Fruit fly (Drosophila melanogaster): ENCODE results near the gene eEF1gamma.

eEF1gamma gene

DNA sequence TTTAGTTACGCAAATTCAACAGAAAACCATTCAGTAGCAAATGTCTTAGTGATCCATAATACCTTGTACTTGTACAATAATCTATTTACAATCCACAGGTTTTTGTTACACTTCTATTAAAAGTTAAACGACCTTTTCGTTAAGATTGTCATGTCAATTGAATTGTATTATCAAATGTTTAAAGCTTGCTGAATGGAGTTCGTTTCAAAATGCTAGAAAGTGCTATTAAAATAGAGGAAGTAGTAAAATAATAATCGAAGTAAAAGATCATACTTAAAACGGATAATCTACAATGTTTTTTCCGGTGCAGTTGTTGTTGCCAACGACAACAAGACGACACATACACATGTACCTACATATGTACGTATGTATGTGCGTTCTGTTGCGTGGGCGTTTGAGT is 2.0 kb upstream of the eEF1gamma start:
- no peak for TF ChIP-seq psq (optimal IDR thresholded peaks at IDR 0.05)
- TF ChIP-seq pan (optimal IDR thresholded peaks at IDR 0.05): no peak
- no peak for TF ChIP-seq Dll (optimal IDR thresholded peaks at IDR 0.05)
- no peak for TF ChIP-seq CG8478 (optimal IDR thresholded peaks at IDR 0.05)
- no peak for TF ChIP-seq usp (GFP tag; optimal IDR thresholded peaks at IDR 0.05)
- no peak for TF ChIP-seq EcR (GFP tag; optimal IDR thresholded peaks at IDR 0.05)

DNA sequence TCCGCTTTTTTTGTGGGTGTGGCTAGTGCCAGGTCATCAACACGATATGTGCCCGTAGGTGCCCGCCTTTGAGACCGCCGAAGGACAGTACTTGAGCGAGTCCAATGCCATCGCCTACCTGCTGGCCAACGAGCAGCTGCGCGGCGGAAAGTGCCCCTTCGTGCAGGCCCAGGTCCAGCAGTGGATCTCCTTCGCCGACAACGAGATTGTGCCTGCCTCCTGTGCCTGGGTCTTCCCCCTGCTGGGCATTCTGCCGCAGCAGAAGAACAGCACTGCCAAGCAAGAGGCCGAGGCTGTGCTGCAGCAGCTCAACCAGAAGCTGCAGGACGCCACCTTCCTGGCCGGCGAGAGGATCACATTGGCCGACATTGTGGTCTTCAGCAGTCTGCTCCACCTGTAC is 613 bp downstream of the eEF1gamma start:
- TF ChIP-seq psq (optimal IDR thresholded peaks at IDR 0.05) (no peak), EcR (GFP tag; optimal IDR thresholded peaks at IDR 0.05) (no peak)

DNA sequence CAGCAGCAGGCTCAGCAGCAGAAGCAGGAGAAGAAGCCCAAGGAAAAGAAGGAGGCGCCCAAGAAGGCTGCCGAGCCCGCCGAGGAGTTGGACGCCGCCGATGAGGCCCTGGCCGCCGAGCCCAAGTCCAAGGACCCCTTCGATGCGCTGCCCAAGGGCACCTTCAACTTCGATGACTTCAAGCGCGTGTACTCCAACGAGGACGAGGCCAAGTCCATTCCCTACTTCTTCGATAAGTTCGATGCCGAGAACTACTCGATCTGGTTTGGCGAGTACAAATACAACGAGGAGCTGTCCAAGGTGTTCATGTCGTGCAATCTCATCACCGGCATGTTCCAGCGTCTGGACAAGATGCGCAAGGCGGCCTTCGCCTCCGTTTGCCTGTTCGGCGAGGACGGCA is 1.2 kb downstream of the eEF1gamma start:
- TF ChIP-seq pan (optimal IDR thresholded peaks at IDR 0.05): no peak
- no peak for TF ChIP-seq CG8478 (optimal IDR thresholded peaks at IDR 0.05)
- no peak for TF ChIP-seq usp (GFP tag; optimal IDR thresholded peaks at IDR 0.05)
- TF ChIP-seq psq (optimal IDR thresholded peaks at IDR 0.05): no peak
- no peak for TF ChIP-seq EcR (GFP tag; optimal IDR thresholded peaks at IDR 0.05)
- no peak for TF ChIP-seq Dll (optimal IDR thresholded peaks at IDR 0.05)

DNA sequence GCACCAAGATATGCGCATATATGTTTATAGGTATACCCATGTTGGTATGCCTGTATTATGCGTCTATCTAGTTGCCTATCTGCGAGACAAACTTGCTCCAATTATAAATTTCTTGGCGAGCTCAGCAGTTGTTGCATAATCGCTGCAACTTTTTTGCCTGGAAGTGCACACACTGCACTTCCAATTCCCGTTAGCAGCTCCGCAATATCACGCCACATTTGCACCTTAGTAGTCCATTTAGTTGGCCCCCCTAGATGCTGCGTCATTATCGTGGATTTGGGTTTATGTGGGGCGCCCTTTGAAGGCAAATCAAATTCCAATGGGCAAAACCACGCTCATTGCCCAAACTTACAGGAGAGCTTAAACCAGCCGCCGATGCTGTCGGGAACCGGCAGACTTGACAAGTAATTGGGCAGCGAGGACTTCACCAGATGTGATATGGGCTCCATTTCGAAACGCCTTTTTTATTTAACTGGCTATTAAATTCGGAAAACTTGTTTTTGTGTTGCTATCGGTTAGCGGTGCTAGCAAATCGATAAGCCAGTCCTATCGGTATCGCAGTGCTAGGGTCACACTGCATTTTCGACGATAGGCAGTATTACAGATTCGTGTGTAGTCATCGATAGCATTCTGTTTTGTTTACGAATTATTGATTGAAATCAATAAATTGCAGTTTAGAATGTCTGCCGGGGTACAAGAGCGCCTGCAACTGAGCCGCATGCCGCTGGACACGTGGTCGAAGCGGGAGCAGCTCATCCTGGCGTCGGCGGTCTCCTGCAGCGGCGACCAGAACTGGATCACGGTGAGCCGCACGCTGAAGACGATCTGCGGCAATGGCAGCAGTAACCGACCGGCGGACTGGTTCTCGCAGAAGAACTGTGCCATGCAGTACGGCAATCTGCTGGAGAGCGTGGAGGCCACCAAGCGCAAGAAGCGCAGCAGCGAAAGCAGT is 3.2 kb downstream of the eEF1gamma start, which contains the start of the genes Cisd2 and Brd8:
Cisd2 (minus strand) TSS at position 538 of the 952 bp plus-strand sequence.
Brd8 (plus strand) TSS at position 595 of the 952 bp plus-strand sequence.
- TF ChIP-seq pan (optimal IDR thresholded peaks at IDR 0.05) (no peak), psq (optimal IDR thresholded peaks at IDR 0.05) (no peak), usp (GFP tag; optimal IDR thresholded peaks at IDR 0.05) (no peak), EcR (GFP tag; optimal IDR thresholded peaks at IDR 0.05) (no peak), CG8478 (optimal IDR thresholded peaks at IDR 0.05) (no peak), Dll (optimal IDR thresholded peaks at IDR 0.05) (no peak)

DNA sequence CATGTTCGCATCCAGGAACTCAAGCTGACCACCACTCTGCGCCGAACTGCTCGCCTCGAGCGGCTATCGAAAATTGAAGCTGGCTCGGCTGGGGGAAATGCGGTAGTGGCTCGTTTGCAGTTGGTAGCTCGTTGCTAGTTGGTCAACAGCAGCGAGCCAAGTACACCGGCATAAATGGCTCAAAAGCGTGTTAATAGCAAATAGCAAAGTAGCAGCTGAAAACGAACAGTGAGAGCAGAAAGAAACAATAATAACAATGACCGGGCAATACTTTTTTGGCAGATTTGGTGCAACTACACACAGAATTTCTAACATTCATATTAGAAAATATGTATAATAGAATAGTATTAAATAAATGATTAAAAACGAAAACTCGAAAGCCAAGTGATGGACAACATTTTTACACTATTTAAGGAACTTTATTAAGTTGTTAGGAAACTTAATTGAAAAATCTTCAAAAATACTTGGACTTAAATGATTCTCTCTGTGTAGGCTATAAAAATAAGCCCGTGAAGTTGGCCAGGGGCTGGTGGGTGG is 7.8 kb downstream of the eEF1gamma start, which contains the start of gene CG14507:
CG14507 (minus strand) TSS at position 51 of the 537 bp plus-strand sequence.
- TF ChIP-seq psq (optimal IDR thresholded peaks at IDR 0.05): no peak
- no peak for TF ChIP-seq EcR (GFP tag; optimal IDR thresholded peaks at IDR 0.05)
- no peak for TF ChIP-seq Dll (optimal IDR thresholded peaks at IDR 0.05)
- no peak for TF ChIP-seq pan (optimal IDR thresholded peaks at IDR 0.05)
- no peak for TF ChIP-seq CG8478 (optimal IDR thresholded peaks at IDR 0.05)
- no peak for TF ChIP-seq usp (GFP tag; optimal IDR thresholded peaks at IDR 0.05)

DNA sequence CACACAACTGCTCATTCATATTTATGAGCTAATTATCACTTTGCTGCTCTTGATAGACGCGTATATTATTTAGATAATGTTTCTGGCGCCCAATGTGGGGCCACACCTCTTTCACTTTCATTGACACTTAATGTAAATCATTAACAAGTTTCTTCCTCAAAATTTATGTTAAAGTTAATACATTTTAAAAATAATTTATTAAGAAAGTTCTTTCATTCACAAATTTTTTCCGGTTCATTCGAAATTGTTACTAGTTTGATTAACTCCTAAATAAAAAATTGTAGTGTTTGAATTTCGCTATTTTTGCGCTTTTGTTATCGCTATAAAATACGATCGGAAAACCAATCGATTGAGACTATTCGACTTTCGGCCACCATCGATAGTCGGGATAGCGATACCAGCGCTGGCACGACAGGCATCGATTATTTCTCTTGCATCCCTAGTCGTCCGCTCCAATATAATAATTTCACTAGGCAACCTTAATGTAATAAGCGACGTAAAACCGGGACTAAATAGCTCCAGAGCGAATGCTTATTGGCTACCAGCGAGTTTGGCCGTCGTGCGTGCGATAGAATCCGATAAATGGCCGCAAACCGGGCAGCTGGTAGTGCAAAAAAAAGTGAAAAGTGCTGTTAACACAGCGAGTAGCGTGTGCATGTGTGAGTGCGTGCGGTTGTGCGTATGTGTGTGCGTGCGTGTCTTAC is 8.9 kb downstream of the eEF1gamma start, which contains the start of gene Usp1:
Usp1 (plus strand) TSS at position 417 of the 704 bp plus-strand sequence.
- TF ChIP-seq usp (GFP tag; optimal IDR thresholded peaks at IDR 0.05) (no peak), psq (optimal IDR thresholded peaks at IDR 0.05) (no peak), CG8478 (optimal IDR thresholded peaks at IDR 0.05) (no peak), EcR (GFP tag; optimal IDR thresholded peaks at IDR 0.05) (no peak), Dll (optimal IDR thresholded peaks at IDR 0.05) (no peak), pan (optimal IDR thresholded peaks at IDR 0.05) (peak; percentile 9)

DNA sequence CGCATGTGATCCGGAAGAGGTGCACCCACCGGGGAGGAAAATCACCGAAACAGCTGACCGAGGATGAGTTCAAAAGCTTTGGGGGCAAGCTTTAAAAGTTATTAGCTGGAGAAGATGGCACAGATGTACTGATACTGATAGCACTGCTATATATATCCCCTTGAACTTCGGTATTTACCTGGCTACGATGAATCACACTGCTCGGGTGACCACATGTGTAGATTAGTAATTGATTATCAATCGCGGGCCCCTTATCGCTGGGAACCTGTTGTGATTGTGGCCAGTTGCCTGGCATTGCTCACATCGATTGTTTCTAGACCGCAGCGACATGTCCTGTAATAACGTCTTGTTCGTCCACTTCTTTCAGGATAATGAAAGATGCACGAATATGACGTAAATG is 10.0 kb downstream of the eEF1gamma start:
- TF ChIP-seq Dll (optimal IDR thresholded peaks at IDR 0.05): no peak
- no peak for TF ChIP-seq CG8478 (optimal IDR thresholded peaks at IDR 0.05)
- TF ChIP-seq psq (optimal IDR thresholded peaks at IDR 0.05): no peak
- TF ChIP-seq pan (optimal IDR thresholded peaks at IDR 0.05): no peak
- TF ChIP-seq EcR (GFP tag; optimal IDR thresholded peaks at IDR 0.05): no peak
- no peak for TF ChIP-seq usp (GFP tag; optimal IDR thresholded peaks at IDR 0.05)

DNA sequence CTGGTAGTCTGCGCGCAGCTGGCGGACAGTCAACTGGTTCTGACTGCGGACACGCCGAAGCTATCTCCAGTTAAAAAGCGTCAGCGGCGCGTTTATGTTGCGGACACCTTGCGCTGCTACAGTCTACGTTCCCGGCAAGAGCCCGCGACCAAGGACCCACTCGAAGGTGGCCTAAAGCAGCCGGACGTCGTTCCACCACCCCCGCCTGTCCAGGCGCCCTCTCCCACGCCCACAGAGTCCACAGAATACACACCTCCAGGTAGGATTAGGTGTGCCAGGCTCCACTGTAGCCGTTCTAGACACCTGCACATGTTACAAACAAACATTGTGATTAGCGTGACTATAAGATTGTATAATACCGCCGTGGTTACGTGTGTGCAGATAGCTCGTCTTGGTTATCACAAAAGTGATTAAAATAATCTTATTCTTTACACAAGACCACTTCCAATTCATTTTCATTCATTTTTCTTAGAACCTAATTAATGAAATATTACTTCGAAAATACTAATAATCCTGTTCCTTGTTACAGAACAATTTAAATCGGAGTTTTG is 10.7 kb downstream of the eEF1gamma start:
- TF ChIP-seq CG8478 (optimal IDR thresholded peaks at IDR 0.05) (no peak), Dll (optimal IDR thresholded peaks at IDR 0.05) (no peak), usp (GFP tag; optimal IDR thresholded peaks at IDR 0.05) (no peak), psq (optimal IDR thresholded peaks at IDR 0.05) (no peak), pan (optimal IDR thresholded peaks at IDR 0.05) (no peak), EcR (GFP tag; optimal IDR thresholded peaks at IDR 0.05) (no peak)

DNA sequence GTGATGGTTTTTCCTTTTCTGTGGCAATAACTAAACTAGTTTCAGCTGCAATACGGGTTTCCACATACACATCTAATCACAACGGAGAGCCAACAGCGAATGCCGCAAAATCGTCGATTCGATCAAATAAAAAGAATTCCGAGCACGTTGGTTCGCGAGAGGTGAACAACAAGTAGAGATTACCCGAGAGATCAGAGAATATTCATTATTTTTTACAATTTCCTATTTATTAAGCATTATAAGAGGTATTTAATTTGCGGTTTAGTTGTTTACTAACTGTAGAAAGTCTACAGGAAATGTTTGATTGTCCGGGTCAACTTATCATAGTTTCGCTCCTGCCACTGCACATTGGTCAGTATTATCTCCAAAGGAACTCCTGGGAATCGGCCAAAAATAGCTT is 18.7 kb downstream of the eEF1gamma start, which contains the start of gene CG11951:
CG11951 (minus strand) TSS at position 101 of the 400 bp plus-strand sequence.
- TF ChIP-seq usp (GFP tag; optimal IDR thresholded peaks at IDR 0.05) (no peak), Dll (optimal IDR thresholded peaks at IDR 0.05) (no peak), pan (optimal IDR thresholded peaks at IDR 0.05) (no peak), EcR (GFP tag; optimal IDR thresholded peaks at IDR 0.05) (no peak), CG8478 (optimal IDR thresholded peaks at IDR 0.05) (no peak), psq (optimal IDR thresholded peaks at IDR 0.05) (no peak)

DNA sequence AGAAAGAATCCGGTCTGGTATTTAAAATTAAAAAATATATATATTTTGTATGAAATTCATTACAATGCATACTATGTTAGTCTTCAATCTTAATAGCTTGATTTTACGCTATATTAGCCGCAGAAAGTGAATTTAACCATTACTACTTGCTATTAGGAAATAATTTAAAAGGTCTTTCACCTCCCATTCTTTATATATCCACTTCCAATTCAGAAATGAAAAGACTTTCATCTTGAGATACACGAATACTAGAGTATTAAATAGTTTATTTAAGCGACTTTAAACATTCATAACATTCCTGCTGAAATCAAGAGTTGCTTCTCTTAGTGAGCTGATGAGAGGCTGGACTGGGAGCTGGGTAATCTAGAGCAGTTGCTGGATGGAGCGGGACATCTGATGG is 24.8 kb downstream of the eEF1gamma start, which contains the start of gene CG31445:
CG31445 (minus strand) TSS at position 101 of the 400 bp plus-strand sequence.
- TF ChIP-seq CG8478 (optimal IDR thresholded peaks at IDR 0.05) (no peak), pan (optimal IDR thresholded peaks at IDR 0.05) (no peak), usp (GFP tag; optimal IDR thresholded peaks at IDR 0.05) (no peak), Dll (optimal IDR thresholded peaks at IDR 0.05) (no peak), EcR (GFP tag; optimal IDR thresholded peaks at IDR 0.05) (no peak), psq (optimal IDR thresholded peaks at IDR 0.05) (no peak)

Measured in whole organism.